Worm (Caenorhabditis elegans): ENCODE data around the gene C24D10.49.

DNA sequence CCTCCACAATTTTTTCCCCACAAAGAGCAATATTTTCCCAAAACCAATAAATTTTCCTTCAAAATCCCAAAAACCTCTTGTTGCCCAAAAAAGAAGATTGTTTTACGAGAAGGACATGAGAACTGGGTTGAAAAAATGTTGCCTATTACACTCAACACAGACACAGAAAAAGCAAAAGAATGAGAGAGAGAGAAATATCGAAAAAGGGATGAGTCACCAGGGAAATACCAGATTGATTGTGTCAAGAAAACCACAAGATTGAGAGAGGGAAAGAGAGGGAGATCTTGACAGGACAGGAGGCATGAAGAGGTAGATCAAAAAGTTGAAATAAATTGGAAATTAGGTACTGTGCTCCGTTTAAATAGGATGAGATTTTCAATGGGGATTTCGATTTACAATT lies 22.3 kb downstream of the C24D10.49 start:
- TF ChIP-seq ama-1 (optimal IDR thresholded peaks at IDR 0.05) (no peak), tbx-37 (GFP tag; conservative IDR thresholded peaks at IDR 0.05) (no peak), flt-1 (GFP tag; IDR thresholded peaks at IDR 0.05) (no peak), B0310.2 (tag; optimal IDR thresholded peaks at IDR 0.05) (no peak), pes-1 (GFP tag; IDR thresholded peaks at IDR 0.05) (no peak)

Measured in whole organism, early embryonic.